Worm (Caenorhabditis elegans): ENCODE data around the gene F14F3.4.
A peak's percentile ranks its signal among the peaks of the same experiment; 100 is the strongest.

ce11 chrX:10532180-10532833 lies 11.1 kb upstream of the F14F3.4 start:
- no peak for TF ChIP-seq ztf-18 (tag; optimal IDR thresholded peaks at IDR 0.05)
- TF ChIP-seq nhr-80 (tag; optimal IDR thresholded peaks at IDR 0.05), result peak; percentile 53
- no peak for TF ChIP-seq ama-1 (optimal IDR thresholded peaks at IDR 0.05)
- TF ChIP-seq ama-1 (GFP tag; optimal IDR thresholded peaks at IDR 0.05), result no peak
- no peak for TF ChIP-seq pha-4 (tag; optimal IDR thresholded peaks at IDR 0.05)
- no peak for TF ChIP-seq C06A6.2 (GFP tag; conservative IDR thresholded peaks at IDR 0.05)
- no peak for TF ChIP-seq madf-3 (GFP tag; IDR thresholded peaks at IDR 0.05)
- TF ChIP-seq lin-26 (GFP tag; IDR thresholded peaks at IDR 0.05), result no peak
- no peak for TF ChIP-seq attf-6 (GFP tag; IDR thresholded peaks at IDR 0.05)

All from whole organism, young adult.